Fruit fly (Drosophila melanogaster) whole organism, embryonic: Measurements from ENCODE around the gene Syt1.
A peak's percentile ranks its signal among the peaks of the same experiment; 100 is the strongest.

Source experiments
- C15 ChIP-seq: fragments of 200-800 bp; sonication (Bioruptor generic); IDR thresholded peaks from 3 replicates; pipeline ENCODE4 v1.3.6; 2022; ENCODE audit warnings: missing biosample characterization, missing genetic modification characterization
- CG1024 ChIP-seq: fragments of 200-800 bp; sonication (Bioruptor generic); IDR thresholded peaks from 2 replicates; pipeline ENCODE4 v1.3.6; 2022; ENCODE audit warnings: missing biosample characterization, missing genetic modification characterization
- CG10959 ChIP-seq: fragments of 200-800 bp; sonication (Bioruptor generic); IDR thresholded peaks from 2 replicates; pipeline ENCODE4 v1.3.6; 2022; ENCODE audit warnings: missing biosample characterization, missing genetic modification characterization
- CG14667 ChIP-seq: fragments of 200-800 bp; sonication (Bioruptor generic); IDR thresholded peaks from 2 replicates; pipeline ENCODE4 v1.3.6; 2022; ENCODE audit warnings: missing biosample characterization, missing genetic modification characterization
- CG14710 ChIP-seq: fragments of 200-800 bp; sonication (Bioruptor generic); optimal IDR thresholded peaks from 3 replicates; lab custom pipeline; 2019; ENCODE audit warnings: missing biosample characterization, mild to moderate bottlenecking, missing genetic modification characterization, moderate library complexity
- CG17361 ChIP-seq: fragments of 200-800 bp; sonication (Bioruptor generic); IDR thresholded peaks from 3 replicates; pipeline ENCODE4 v1.3.6; 2022; ENCODE audit warnings: missing biosample characterization, missing genetic modification characterization
- CG17385 ChIP-seq: fragments of 200-800 bp; sonication (Bioruptor generic); optimal IDR thresholded peaks from 3 replicates; lab custom pipeline; 2018; ENCODE audit warnings: missing biosample characterization, mild to moderate bottlenecking, missing genetic modification characterization
- CG1792 ChIP-seq: fragments of 200-800 bp; sonication (Bioruptor generic); optimal IDR thresholded peaks from 2 replicates; lab custom pipeline; 2016; ENCODE audit warnings: missing biosample characterization, missing genetic modification characterization
- CG18476 ChIP-seq: fragments of 200-800 bp; sonication (Bioruptor generic); optimal IDR thresholded peaks from 2 replicates; lab custom pipeline; 2016; ENCODE audit warnings: missing biosample characterization, mild to moderate bottlenecking, missing genetic modification characterization
- CG2875 ChIP-seq: fragments of 200-800 bp; sonication (Bioruptor generic); optimal IDR thresholded peaks from 2 replicates; lab custom pipeline; 2017; ENCODE audit warnings: missing biosample characterization, mild to moderate bottlenecking, missing genetic modification characterization, missing genetic modification reagents
- CG31224 ChIP-seq: fragments of 200-800 bp; sonication (Bioruptor generic); IDR thresholded peaks from 2 replicates; pipeline ENCODE4 v1.3.6; 2022; ENCODE audit warnings: missing biosample characterization, missing genetic modification characterization
- CG32532 ChIP-seq: fragments of 200-800 bp; sonication (Bioruptor generic); IDR thresholded peaks from 2 replicates; pipeline ENCODE4 v1.3.6; 2022; ENCODE audit warnings: missing biosample characterization, missing genetic modification characterization
- CG32772 ChIP-seq: fragments of 200-800 bp; sonication (Bioruptor generic); IDR thresholded peaks from 2 replicates; pipeline ENCODE4 v1.3.6; 2022; ENCODE audit warnings: missing biosample characterization, missing genetic modification characterization
- CG33557 ChIP-seq: fragments of 200-800 bp; sonication (Bioruptor generic); optimal IDR thresholded peaks from 2 replicates; lab custom pipeline; 2019; ENCODE audit warnings: missing biosample characterization, mild to moderate bottlenecking, missing genetic modification characterization, moderate library complexity
- CG34376 ChIP-seq: fragments of 200-800 bp; sonication (Bioruptor generic); optimal IDR thresholded peaks from 2 replicates; lab custom pipeline; 2018; ENCODE audit warnings: missing biosample characterization, mild to moderate bottlenecking, missing genetic modification characterization
- CG4328 ChIP-seq: fragments of 200-800 bp; sonication (Bioruptor generic); optimal IDR thresholded peaks from 3 replicates; lab custom pipeline; 2017; ENCODE audit warnings: missing biosample characterization, missing genetic modification reagents, missing genetic modification characterization
- CG4360 ChIP-seq: fragments of 200-800 bp; sonication (Bioruptor generic); IDR thresholded peaks from 2 replicates; pipeline ENCODE4 v1.3.6; 2022; ENCODE audit warnings: missing biosample characterization, missing genetic modification characterization
- CG43689 ChIP-seq: fragments of 200-800 bp; sonication (Bioruptor generic); IDR thresholded peaks from 2 replicates; pipeline ENCODE4 v1.3.6; 2022; ENCODE audit warnings: missing biosample characterization, missing genetic modification characterization
- CG4424 ChIP-seq: fragments of 200-800 bp; sonication (Bioruptor generic); optimal IDR thresholded peaks from 3 replicates; lab custom pipeline; 2016; ENCODE audit warnings: missing biosample characterization, missing genetic modification characterization
- CG4617 ChIP-seq: fragments of 200-800 bp; sonication (Bioruptor generic); optimal IDR thresholded peaks from 3 replicates; lab custom pipeline; 2016; ENCODE audit warnings: missing biosample characterization, missing genetic modification characterization, borderline replicate concordance
- CG6765 ChIP-seq: fragments of 200-800 bp; sonication (Bioruptor generic); optimal IDR thresholded peaks from 3 replicates; lab custom pipeline; 2017; ENCODE audit warnings: missing biosample characterization, mild to moderate bottlenecking, missing genetic modification characterization
- D19B ChIP-seq: fragments of 200-800 bp; sonication (Bioruptor generic); optimal IDR thresholded peaks from 2 replicates; lab custom pipeline; 2017; ENCODE audit warnings: missing biosample characterization, mild to moderate bottlenecking, missing genetic modification characterization
- Elba2 ChIP-seq: fragments of 200-800 bp; sonication (Bioruptor generic); optimal IDR thresholded peaks from 3 replicates; lab custom pipeline; 2016; ENCODE audit warnings: missing biosample characterization, missing genetic modification characterization
- HmgZ ChIP-seq: fragments of 200-800 bp; sonication (Bioruptor generic); optimal IDR thresholded peaks from 2 replicates; lab custom pipeline; 2018; ENCODE audit warnings: missing biosample characterization, mild to moderate bottlenecking, missing genetic modification characterization
- Hsf ChIP-seq: fragments of 200-800 bp; sonication (Bioruptor generic); optimal IDR thresholded peaks from 3 replicates; lab custom pipeline; 2016; ENCODE audit warnings: missing biosample characterization, missing genetic modification characterization
- Nf-YC ChIP-seq: fragments of 200-800 bp; optimal IDR thresholded peaks from 3 replicates; lab custom pipeline; 2019; ENCODE audit warnings: missing biosample characterization, mild to moderate bottlenecking, missing genetic modification characterization, moderate library complexity
- Ravus ChIP-seq: fragments of 200-800 bp; sonication (Bioruptor generic); IDR thresholded peaks from 2 replicates; pipeline ENCODE4 v1.3.6; 2022; ENCODE audit warnings: missing biosample characterization, missing genetic modification characterization
- Rfx ChIP-seq: fragments of 200-800 bp; sonication (Bioruptor generic); IDR thresholded peaks from 2 replicates; pipeline ENCODE4 v1.3.6; 2022; ENCODE audit warnings: missing biosample characterization, missing genetic modification characterization
- Sry-δ ChIP-seq: fragments of 200-800 bp; sonication (Bioruptor generic); optimal IDR thresholded peaks from 2 replicates; lab custom pipeline; 2016; ENCODE audit warnings: missing biosample characterization, missing genetic modification characterization
- Taf1 ChIP-seq: fragments of 200-800 bp; sonication (Bioruptor generic); IDR thresholded peaks from 2 replicates; pipeline ENCODE4 v1.3.6; 2022; ENCODE audit warnings: missing biosample characterization, missing genetic modification characterization
- ase ChIP-seq: fragments of 200-800 bp; sonication (Bioruptor generic); IDR thresholded peaks from 3 replicates; pipeline ENCODE4 v1.3.6; 2022; ENCODE audit warnings: missing biosample characterization, missing genetic modification characterization
- bsh ChIP-seq, 2 experiments: fragments of 200-800 bp; sonication (Bioruptor generic); optimal IDR thresholded peaks; 2 replicates each; lab custom pipeline; 2017 to 2018; ENCODE audit warnings: mild to moderate bottlenecking in 2 of 2, missing biosample characterization in 2 of 2, missing genetic modification characterization in 2 of 2, moderate library complexity in 1 of 2
- chm ChIP-seq: fragments of 200-800 bp; sonication (Bioruptor generic); IDR thresholded peaks from 2 replicates; pipeline ENCODE4 v1.3.6; 2022; ENCODE audit warnings: missing biosample characterization, missing genetic modification characterization
- corto ChIP-seq: fragments of 200-800 bp; sonication (Bioruptor generic); optimal IDR thresholded peaks from 2 replicates; lab custom pipeline; 2016; ENCODE audit warnings: missing biosample characterization, mild to moderate bottlenecking, missing genetic modification characterization, moderate library complexity
- crp ChIP-seq, 2 experiments: fragments of 200-800 bp; sonication (Bioruptor generic); optimal IDR thresholded peaks; 2 replicates in 1 of 2; 3 replicates in 1 of 2; lab custom pipeline; 2017; ENCODE audit warnings: missing biosample characterization in 2 of 2, missing genetic modification characterization in 2 of 2, mild to moderate bottlenecking in 1 of 2, moderate library complexity in 1 of 2
- dysf ChIP-seq: fragments of 200-800 bp; sonication (Bioruptor generic); IDR thresholded peaks from 3 replicates; pipeline ENCODE4 v1.3.6; 2022; ENCODE audit warnings: missing biosample characterization, missing genetic modification characterization
- ewg ChIP-seq: fragments of 200-800 bp; sonication (Bioruptor generic); optimal IDR thresholded peaks from 3 replicates; lab custom pipeline; 2017; ENCODE audit warnings: mild to moderate bottlenecking, missing biosample characterization, missing genetic modification reagents, missing genetic modification characterization
- gcm2 ChIP-seq: fragments of 200-800 bp; sonication (Bioruptor generic); optimal IDR thresholded peaks from 2 replicates; lab custom pipeline; 2016; ENCODE audit warnings: missing biosample characterization, missing genetic modification characterization
- gem ChIP-seq: fragments of 200-800 bp; sonication (Bioruptor generic); optimal IDR thresholded peaks from 2 replicates; lab custom pipeline; 2019; ENCODE audit warnings: missing biosample characterization, mild to moderate bottlenecking, missing genetic modification characterization, moderate library complexity
- hb ChIP-seq: fragments of 200-800 bp; sonication (Bioruptor generic); IDR thresholded peaks from 3 replicates; pipeline ENCODE4 v1.3.6; 2022; ENCODE audit warnings: missing biosample characterization, missing genetic modification characterization; ENCODE audit not compliant: partially characterized antibody
- insv ChIP-seq, 2 experiments: fragments of 200-800 bp; sonication (Bioruptor generic); optimal IDR thresholded peaks; 3 replicates each; lab custom pipeline; 2016 to 2018; ENCODE audit warnings: missing biosample characterization in 2 of 2, missing genetic modification characterization in 2 of 2
- inv ChIP-seq: fragments of 200-800 bp; sonication (Bioruptor generic); IDR thresholded peaks from 2 replicates; pipeline ENCODE4 v1.3.6; 2022; ENCODE audit warnings: missing biosample characterization, missing genetic modification characterization; ENCODE audit not compliant: partially characterized antibody
- lilli ChIP-seq: fragments of 200-800 bp; sonication (Bioruptor generic); optimal IDR thresholded peaks from 3 replicates; lab custom pipeline; 2016; ENCODE audit warnings: missing biosample characterization, missing genetic modification characterization
- onecut ChIP-seq: fragments of 200-800 bp; sonication (Bioruptor generic); IDR thresholded peaks from 2 replicates; pipeline ENCODE4 v1.3.6; 2022; ENCODE audit warnings: missing biosample characterization, missing genetic modification characterization
- pho ChIP-seq: fragments of 200-800 bp; sonication (Bioruptor generic); optimal IDR thresholded peaks from 2 replicates; lab custom pipeline; 2016; ENCODE audit warnings: missing biosample characterization, missing genetic modification characterization
- pita ChIP-seq: fragments of 200-800 bp; sonication (Bioruptor generic); optimal IDR thresholded peaks from 2 replicates; lab custom pipeline; 2017; ENCODE audit warnings: missing biosample characterization, mild to moderate bottlenecking, missing genetic modification characterization
- sqz ChIP-seq: fragments of 200-800 bp; sonication (Bioruptor generic); optimal IDR thresholded peaks from 3 replicates; lab custom pipeline; 2018; ENCODE audit warnings: missing biosample characterization, mild to moderate bottlenecking, missing genetic modification characterization
- tap ChIP-seq: fragments of 200-800 bp; optimal IDR thresholded peaks from 3 replicates; lab custom pipeline; 2019; ENCODE audit warnings: missing biosample characterization, mild to moderate bottlenecking, missing genetic modification characterization, moderate library complexity
- vfl ChIP-seq: fragments of 200-800 bp; sonication (Bioruptor generic); optimal IDR thresholded peaks from 2 replicates; lab custom pipeline; 2016; ENCODE audit warnings: missing biosample characterization, missing genetic modification characterization
- wdn ChIP-seq: fragments of 200-800 bp; sonication (Bioruptor generic); IDR thresholded peaks from 2 replicates; pipeline ENCODE4 v1.3.6; 2022; ENCODE audit warnings: missing biosample characterization, missing genetic modification characterization
- yki ChIP-seq: fragments of >200 bp; optimal IDR thresholded peaks from 3 replicates; lab custom pipeline; 2018

Gene Syt1

DNA sequence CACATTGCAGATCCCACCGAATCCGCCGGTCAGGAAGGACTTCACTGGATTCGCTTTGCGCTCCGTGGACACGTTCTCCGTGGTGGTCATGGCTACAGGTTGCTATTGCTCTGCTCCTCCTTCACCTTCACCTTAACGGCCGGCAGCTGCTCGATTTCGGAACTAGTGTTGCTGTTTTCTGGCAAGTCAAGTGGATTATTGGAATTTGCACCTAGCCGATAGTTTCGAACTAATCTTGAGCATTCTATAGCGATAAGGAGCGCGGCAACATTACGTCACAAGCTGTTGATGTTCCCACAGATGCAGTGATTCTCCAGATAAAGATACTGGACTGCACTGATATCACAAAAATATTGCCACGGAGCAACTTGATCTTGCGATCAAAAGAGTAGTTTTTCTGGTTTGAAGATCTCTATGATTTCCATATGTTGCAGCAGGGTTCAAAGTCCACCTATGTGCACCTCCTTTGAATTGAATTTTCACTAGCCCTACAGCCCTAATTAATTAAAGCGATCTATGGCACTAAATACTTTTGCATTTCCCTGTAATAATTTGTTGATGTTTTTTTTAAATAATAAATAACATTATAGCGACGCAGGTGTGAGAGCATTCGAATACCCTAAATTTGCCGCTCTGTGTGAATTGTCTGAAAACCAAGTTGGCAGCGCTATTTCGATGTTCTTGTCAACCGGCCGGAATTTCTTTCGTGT, 30.1 kb downstream of the Syt1 start, which contains the start of the genes colt and HINT1:
colt (minus strand) TSS at position 594 of the 710 bp plus-strand sequence.
HINT1 (plus strand) TSS at position 660 of the 710 bp plus-strand sequence.
- TF ChIP-seq CG4328 (GFP tag; lab: Kevin White, UChicago) (no peak), gcm2 (GFP tag; lab: Kevin White, UChicago) (no peak), bsh (GFP tag; optimal IDR thresholded peaks at IDR 0.05; lab: Kevin White, UChicago) (peak in 1 of 2 experiments; percentile 92), D19B (GFP tag; lab: Kevin White, UChicago) (no peak), CG34376 (GFP tag; lab: Kevin White, UChicago) (peak; percentile 56), ewg (no peak), inv (GFP tag; lab: Robert Waterston, UW) (no peak; the same call in 1 of the 2 replicates), CG32772 (GFP tag; lab: Robert Waterston, UW) (no peak), insv (GFP tag; optimal IDR thresholded peaks at IDR 0.05; lab: Kevin White, UChicago) (peak in 1 of 2 experiments; percentile 33), Taf1 (GFP tag; lab: Robert Waterston, UW) (no peak), vfl (GFP tag; lab: Kevin White, UChicago) (no peak), Ravus (GFP tag; lab: Robert Waterston, UW) (no peak), pita (GFP tag; lab: Kevin White, UChicago) (no peak), CG32532 (GFP tag; lab: Robert Waterston, UW) (peak; percentile 48; the same call in 1 of the 2 replicates), Hsf (GFP tag; lab: Kevin White, UChicago) (no peak), ase (GFP tag; lab: Robert Waterston, UW) (no peak), corto (no peak), dysf (GFP tag; lab: Robert Waterston, UW) (no peak), CG4617 (GFP tag; lab: Kevin White, UChicago) (peak; percentile 99), sqz (peak; percentile 33), CG6765 (no peak), CG31224 (no peak), CG2875 (no peak), CG1024 (GFP tag; lab: Robert Waterston, UW) (no peak), HmgZ (tag; lab: Kevin White, UChicago) (peak; percentile 50), CG10959 (GFP tag; lab: Robert Waterston, UW) (no peak), Nf-YC (tag; lab: Kevin White, UChicago) (peak; percentile 42), gem (tag; lab: Kevin White, UChicago) (no peak), chm (GFP tag; lab: Robert Waterston, UW) (no peak), C15 (no peak), CG4424 (peak; percentile 32), CG1792 (no peak), Rfx (peak; percentile 37; the same call in 1 of the 2 replicates), wdn (no peak), lilli (GFP tag; lab: Kevin White, UChicago) (peak; percentile 17), crp (GFP tag; optimal IDR thresholded peaks at IDR 0.05; lab: Kevin White, UChicago) (peak in 1 of 2 experiments; percentile 54), Elba2 (GFP tag; lab: Kevin White, UChicago) (no peak), hb (GFP tag; lab: Robert Waterston, UW) (no peak), CG14710 (tag; lab: Kevin White, UChicago) (peak; percentile 70), tap (tag; lab: Kevin White, UChicago) (peak; percentile 15), yki (lab: Kevin White, UChicago) (no peak), CG33557 (no peak), pho (peak; percentile 18), CG18476 (no peak), CG17385 (no peak), Sry-δ (GFP tag; lab: Kevin White, UChicago) (peak; percentile 41), onecut (no peak), CG17361 (peak; percentile 51; the same call in 2 of the 3 replicates), CG43689 (GFP tag; lab: Robert Waterston, UW) (no peak), CG4360 (GFP tag; lab: Robert Waterston, UW) (no peak), CG14667 (no peak)
